Worm (Caenorhabditis elegans) whole organism, L3 larva: ENCODE data around the gene Y97E10AR.1.
A peak's percentile ranks its signal among the peaks of the same experiment; 100 is the strongest.

ENCODE experiments used
- R02D3.7 ChIP-seq: fragments of 150-350 bp; optimal IDR thresholded peaks from 2 replicates; lab custom pipeline; 2014; ENCODE audit warnings: missing biosample characterization, missing genetic modification characterization
- ZK546.5 ChIP-seq: sonication (generic microtip); optimal IDR thresholded peaks from 2 replicates; lab custom pipeline; 2017; ENCODE audit warnings: missing biosample characterization, missing genetic modification characterization
- aly-2 ChIP-seq: fragments of 150-350 bp; optimal IDR thresholded peaks from 2 replicates; lab custom pipeline; 2014; ENCODE audit warnings: missing biosample characterization, missing genetic modification characterization
- ama-1 ChIP-seq: fragments of 150-350 bp; optimal IDR thresholded peaks from 2 replicates; lab custom pipeline; 2018
- ceh-28 ChIP-seq: fragments of 150-350 bp; optimal IDR thresholded peaks from 2 replicates; lab custom pipeline; 2014; ENCODE audit warnings: missing biosample characterization, missing genetic modification reagents, missing genetic modification characterization
- ceh-82 ChIP-seq: fragments of 150-350 bp; optimal IDR thresholded peaks from 2 replicates; lab custom pipeline; 2014; ENCODE audit warnings: missing biosample characterization, missing genetic modification characterization
- ceh-9 ChIP-seq: sonication (generic microtip); optimal IDR thresholded peaks from 2 replicates; lab custom pipeline; 2018; ENCODE audit warnings: missing biosample characterization, missing genetic modification characterization
- daf-12 ChIP-seq: fragments of 150-350 bp; optimal IDR thresholded peaks from 2 replicates; lab custom pipeline; 2014; ENCODE audit warnings: missing biosample characterization, missing genetic modification reagents, missing genetic modification characterization
- egl-27 ChIP-seq: sonication (generic microtip); optimal IDR thresholded peaks from 4 replicates; lab custom pipeline; 2017; ENCODE audit warnings: missing biosample characterization, missing genetic modification reagents, missing genetic modification characterization
- elt-1 ChIP-seq: fragments of 150-350 bp; optimal IDR thresholded peaks from 2 replicates; lab custom pipeline; 2014; ENCODE audit warnings: missing biosample characterization, missing genetic modification characterization
- elt-2 ChIP-seq: sonication (generic microtip); optimal IDR thresholded peaks from 2 replicates; lab custom pipeline; 2016; ENCODE audit warnings: missing genetic modification reagents, mild to moderate bottlenecking, missing genetic modification characterization, missing compliant biosample characterization
- fkh-10 ChIP-seq: sonication (generic microtip); optimal IDR thresholded peaks from 2 replicates; lab custom pipeline; 2017; ENCODE audit warnings: missing biosample characterization, missing genetic modification reagents, missing genetic modification characterization
- fkh-2 ChIP-seq: fragments of 150-350 bp; optimal IDR thresholded peaks from 2 replicates; lab custom pipeline; 2014; ENCODE audit warnings: missing biosample characterization, missing genetic modification reagents, missing genetic modification characterization
- hmg-11 ChIP-seq: sonication (generic microtip); optimal IDR thresholded peaks from 2 replicates; lab custom pipeline; 2016; ENCODE audit warnings: missing genetic modification characterization, missing compliant biosample characterization
- lin-15B ChIP-seq: fragments of 150-350 bp; optimal IDR thresholded peaks from 2 replicates; lab custom pipeline; 2014; ENCODE audit warnings: missing biosample characterization, missing genetic modification characterization
- lin-39 ChIP-seq: fragments of 150-350 bp; optimal IDR thresholded peaks from 2 replicates; lab custom pipeline; 2018; ENCODE audit warnings: missing biosample characterization, missing genetic modification reagents, missing genetic modification characterization
- lsy-12 ChIP-seq: sonication (generic microtip); optimal IDR thresholded peaks from 2 replicates; lab custom pipeline; 2016; ENCODE audit warnings: mild to moderate bottlenecking, missing genetic modification characterization, missing compliant biosample characterization
- mdl-1 ChIP-seq: fragments of 150-350 bp; optimal IDR thresholded peaks from 2 replicates; lab custom pipeline; 2014; ENCODE audit warnings: missing biosample characterization, missing genetic modification characterization
- mml-1 ChIP-seq: fragments of 150-350 bp; sonication (generic microtip); optimal IDR thresholded peaks from 3 replicates; lab custom pipeline; 2014; ENCODE audit warnings: missing biosample characterization, missing genetic modification characterization
- nfya-1 ChIP-seq: sonication (generic microtip); optimal IDR thresholded peaks from 2 replicates; lab custom pipeline; 2017; ENCODE audit warnings: missing genetic modification characterization, mild to moderate bottlenecking, missing compliant biosample characterization, antibody characterized with exemption, moderate library complexity; ENCODE audit not compliant: insufficient read depth
- nhr-11 ChIP-seq: fragments of 150-350 bp; optimal IDR thresholded peaks from 2 replicates; lab custom pipeline; 2014; ENCODE audit warnings: missing biosample characterization, missing genetic modification characterization
- nhr-12 ChIP-seq: fragments of 150-350 bp; optimal IDR thresholded peaks from 2 replicates; lab custom pipeline; 2014; ENCODE audit warnings: missing biosample characterization, missing genetic modification characterization
- nhr-23 ChIP-seq: fragments of 150-350 bp; optimal IDR thresholded peaks from 2 replicates; lab custom pipeline; 2014; ENCODE audit warnings: missing biosample characterization, missing genetic modification reagents, missing genetic modification characterization
- nhr-237 ChIP-seq: fragments of 150-350 bp; optimal IDR thresholded peaks from 2 replicates; lab custom pipeline; 2014; ENCODE audit warnings: missing biosample characterization, missing genetic modification characterization
- nhr-25 ChIP-seq: sonication (generic microtip); optimal IDR thresholded peaks from 2 replicates; lab custom pipeline; 2017; ENCODE audit warnings: missing biosample characterization, missing genetic modification characterization
- nhr-28 ChIP-seq: fragments of 150-350 bp; optimal IDR thresholded peaks from 2 replicates; lab custom pipeline; 2014; ENCODE audit warnings: missing biosample characterization, missing genetic modification characterization
- nhr-67 ChIP-seq: fragments of 150-350 bp; optimal IDR thresholded peaks from 2 replicates; lab custom pipeline; 2014; ENCODE audit warnings: missing biosample characterization, missing genetic modification characterization
- nhr-76 ChIP-seq: fragments of 150-350 bp; sonication (generic microtip); optimal IDR thresholded peaks from 5 replicates; lab custom pipeline; 2014; ENCODE audit warnings: missing biosample characterization, missing genetic modification characterization
- nhr-77 ChIP-seq: fragments of 150-350 bp; optimal IDR thresholded peaks from 2 replicates; lab custom pipeline; 2014; ENCODE audit warnings: missing biosample characterization, missing genetic modification characterization
- pha-4 ChIP-seq: fragments of 150-350 bp; optimal IDR thresholded peaks from 2 replicates; lab custom pipeline; 2014; ENCODE audit warnings: missing biosample characterization, missing genetic modification reagents, missing genetic modification characterization
- pqm-1 ChIP-seq: fragments of 150-350 bp; optimal IDR thresholded peaks from 2 replicates; lab custom pipeline; 2017; ENCODE audit warnings: missing biosample characterization, missing genetic modification characterization, inconsistent platforms
- tbx-2 ChIP-seq: sonication (generic microtip); optimal IDR thresholded peaks from 2 replicates; lab custom pipeline; 2016; ENCODE audit warnings: mild to moderate bottlenecking, missing genetic modification characterization, missing compliant biosample characterization
- zag-1 ChIP-seq: fragments of 150-350 bp; optimal IDR thresholded peaks from 2 replicates; lab custom pipeline; 2014; ENCODE audit warnings: missing biosample characterization, missing genetic modification characterization
- ztf-11 ChIP-seq: fragments of 150-350 bp; optimal IDR thresholded peaks from 2 replicates; lab custom pipeline; 2014; ENCODE audit warnings: missing biosample characterization, missing genetic modification characterization
- ztf-4 ChIP-seq: fragments of 150-350 bp; optimal IDR thresholded peaks from 2 replicates; lab custom pipeline; 2014; ENCODE audit warnings: missing biosample characterization, missing genetic modification characterization

The Y97E10AR.1 gene

DNA sequence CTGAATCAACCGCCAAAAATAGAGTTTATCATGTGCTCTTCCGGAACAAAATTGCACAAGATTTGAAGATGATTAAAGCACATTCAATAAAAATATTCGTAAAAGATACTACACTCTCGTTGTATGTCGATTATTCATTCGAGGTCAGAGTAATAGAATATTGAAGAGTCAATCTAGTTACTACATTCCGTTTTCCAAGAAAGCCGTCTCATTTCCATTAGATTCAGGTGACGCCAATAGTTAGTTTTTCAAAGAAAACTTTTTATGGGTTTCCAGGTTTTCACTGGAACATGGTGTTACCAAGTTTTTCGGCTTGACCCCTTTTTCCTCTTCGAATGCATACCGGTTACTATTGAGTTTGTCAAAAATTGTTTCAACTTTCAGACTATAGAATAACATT is 30.7 kb upstream of the Y97E10AR.1 start:
- TF ChIP-seq lin-15B (tag; lab: Kevin White, UChicago), result no peak
- no peak for TF ChIP-seq nhr-11 (tag; lab: Kevin White, UChicago)
- no peak for TF ChIP-seq ceh-9 (tag; lab: Kevin White, UChicago)
- TF ChIP-seq ztf-11, result no peak
- no peak for TF ChIP-seq nhr-237
- no peak for TF ChIP-seq fkh-2 (tag; lab: Kevin White, UChicago)
- no peak for TF ChIP-seq zag-1 (tag; lab: Kevin White, UChicago)
- TF ChIP-seq ceh-28 (tag; lab: Kevin White, UChicago), result no peak
- no peak for TF ChIP-seq R02D3.7 (tag; lab: Kevin White, UChicago)
- TF ChIP-seq lsy-12 (tag; lab: Kevin White, UChicago), result no peak
- TF ChIP-seq egl-27 (tag; lab: Kevin White, UChicago), result no peak
- TF ChIP-seq nhr-25 (tag; lab: Kevin White, UChicago), result no peak
- no peak for TF ChIP-seq nhr-12 (tag; lab: Kevin White, UChicago)
- TF ChIP-seq nfya-1 (tag; lab: Kevin White, UChicago), result no peak
- no peak for TF ChIP-seq daf-12
- TF ChIP-seq nhr-67 (tag; lab: Kevin White, UChicago), result no peak
- no peak for TF ChIP-seq elt-1 (tag; lab: Kevin White, UChicago)
- TF ChIP-seq ama-1, result no peak
- TF ChIP-seq, all 47 proteins: peak for 0

DNA sequence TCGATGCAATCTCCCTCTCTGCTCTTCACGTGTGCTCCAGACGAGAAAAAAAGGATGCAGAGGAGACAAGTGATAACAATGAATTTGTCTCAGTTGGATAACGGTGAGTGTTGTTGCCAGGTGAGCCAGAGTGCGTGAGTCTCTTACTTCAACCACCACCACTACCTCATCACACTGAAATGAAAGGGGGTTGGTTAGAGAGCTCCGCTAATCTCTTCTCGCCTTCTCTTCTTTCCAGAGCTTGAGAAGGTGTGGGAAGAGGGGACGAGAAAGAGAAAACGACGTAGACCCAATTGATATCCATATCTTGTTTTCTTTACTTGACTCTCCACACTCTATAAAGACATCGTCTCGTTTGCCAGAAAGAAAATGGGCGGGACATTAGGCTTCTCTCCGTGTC is 29.9 kb upstream of the Y97E10AR.1 start:
- TF ChIP-seq nhr-28 (tag; lab: Kevin White, UChicago), result no peak
- no peak for TF ChIP-seq nhr-67 (tag; lab: Kevin White, UChicago)
- no peak for TF ChIP-seq pha-4 (tag; lab: Kevin White, UChicago)
- no peak for TF ChIP-seq nhr-76 (tag; lab: Kevin White, UChicago)
- TF ChIP-seq fkh-10 (GFP tag; lab: Kevin White, UChicago), result no peak
- TF ChIP-seq hmg-11 (tag; lab: Kevin White, UChicago), result no peak
- no peak for TF ChIP-seq ztf-4 (tag; lab: Kevin White, UChicago)
- TF ChIP-seq ceh-82 (tag; lab: Kevin White, UChicago), result no peak

DNA sequence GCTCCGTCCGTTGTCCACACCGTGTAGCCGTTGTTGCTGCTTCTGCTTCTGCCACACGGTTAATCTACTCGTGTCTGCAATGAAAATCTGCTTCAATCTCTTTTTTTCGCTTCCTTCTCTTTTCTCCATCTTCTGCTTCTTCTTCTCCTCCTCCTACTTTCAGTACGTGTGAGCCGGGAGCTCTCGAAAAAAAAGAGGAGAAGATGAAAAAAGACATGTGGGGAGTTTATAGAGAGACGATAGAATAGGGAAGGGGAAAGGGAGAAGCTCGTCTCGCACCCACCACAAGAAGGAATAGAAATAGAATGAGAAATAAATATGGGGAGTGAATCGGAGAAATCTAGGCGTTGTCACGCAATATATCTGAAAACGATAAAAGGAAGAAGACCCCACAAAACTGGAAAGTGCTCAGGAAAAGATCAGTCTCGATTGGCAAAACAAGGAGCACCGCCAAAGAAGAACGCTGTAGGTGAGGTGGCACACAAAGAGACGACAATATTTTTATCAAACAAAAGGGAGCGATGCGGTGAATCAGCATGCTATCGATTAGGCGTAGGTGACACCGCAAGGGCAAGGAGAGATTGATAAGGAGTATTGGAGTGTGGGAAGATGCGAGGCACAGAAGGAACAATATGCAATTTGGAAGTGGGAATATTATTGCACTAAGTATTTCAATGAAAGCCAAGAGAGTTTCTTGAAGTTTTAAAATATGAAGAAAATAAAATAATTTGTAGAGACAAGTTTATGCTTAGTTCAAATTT is 23.4 kb upstream of the Y97E10AR.1 start, which contains the start of gene let-413:
Gene let-413, minus strand, starts transcription at position 76 of the 761 bp plus-strand sequence.
- peak; percentile 67 for TF ChIP-seq pqm-1
- TF ChIP-seq nfya-1 (tag; lab: Kevin White, UChicago), result peak; percentile 25
- no peak for TF ChIP-seq lin-15B (tag; lab: Kevin White, UChicago)
- no peak for TF ChIP-seq tbx-2 (tag; lab: Kevin White, UChicago)
- TF ChIP-seq nhr-23 (tag; lab: Kevin White, UChicago), result no peak
- TF ChIP-seq R02D3.7 (tag; lab: Kevin White, UChicago), result no peak
- TF ChIP-seq nhr-28 (tag; lab: Kevin White, UChicago), result no peak
- peak; percentile 62 for TF ChIP-seq elt-2 (tag; lab: Kevin White, UChicago)
- TF ChIP-seq pha-4 (tag; lab: Kevin White, UChicago), result peak; percentile 47
- TF ChIP-seq, all 47 proteins: peak for 4

- TF ChIP-seq aly-2 (no peak), hmg-11 (tag; lab: Kevin White, UChicago) (peak; percentile 32), lin-39 (tag; lab: Kevin White, UChicago) (peak; percentile 1), fkh-10 (GFP tag; lab: Kevin White, UChicago) (no peak), ceh-82 (tag; lab: Kevin White, UChicago) (no peak), mml-1 (no peak), nhr-12 (tag; lab: Kevin White, UChicago) (no peak), pha-4 (tag; lab: Kevin White, UChicago) (peak; percentile 73), ceh-28 (tag; lab: Kevin White, UChicago) (peak; percentile 45), pqm-1 (peak; percentile 12), nhr-77 (tag; lab: Kevin White, UChicago) (no peak), nfya-1 (tag; lab: Kevin White, UChicago) (peak; percentile 32), egl-27 (tag; lab: Kevin White, UChicago) (no peak), ceh-9 (tag; lab: Kevin White, UChicago) (no peak), lin-15B (tag; lab: Kevin White, UChicago) (peak; percentile 14), nhr-25 (tag; lab: Kevin White, UChicago) (peak; percentile 93), mdl-1 (tag; lab: Kevin White, UChicago) (no peak), nhr-23 (tag; lab: Kevin White, UChicago) (peak; percentile 55), ZK546.5 (no peak), elt-2 (tag; lab: Kevin White, UChicago) (peak; percentile 31)
These were observed 22.5 kb upstream of the Y97E10AR.1 start for ce11 chrV:7978798-7979197.
